Worm (Caenorhabditis elegans): ENCODE measurements around the gene ltah-1.2.

ltah-1.2 gene

ce11 chrIV:3653420-3653823, 40.5 kb upstream of the ltah-1.2 start:
- TF ChIP-seq lag-1 (GFP tag; IDR thresholded peaks at IDR 0.05) (no peak), ztf-18 (tag; optimal IDR thresholded peaks at IDR 0.05) (no peak), F10E7.11 (tag; optimal IDR thresholded peaks at IDR 0.05) (no peak), zim-3 (tag; optimal IDR thresholded peaks at IDR 0.05) (no peak), ztf-26 (tag; optimal IDR thresholded peaks at IDR 0.05) (peak; percentile 28), dpff-1 (tag; optimal IDR thresholded peaks at IDR 0.05) (no peak), ZK185.1 (tag; optimal IDR thresholded peaks at IDR 0.05; ENCODE audit: poor library complexity, severe bottlenecking) (no peak), F57A8.1 (GFP tag; optimal IDR thresholded peaks at IDR 0.05) (no peak), nhr-80 (tag; optimal IDR thresholded peaks at IDR 0.05) (peak; percentile 25), B0035.1 (tag; optimal IDR thresholded peaks at IDR 0.05) (no peak), cebp-2 (GFP tag; IDR thresholded peaks at IDR 0.05) (no peak), B0261.1 (tag; optimal IDR thresholded peaks at IDR 0.05) (no peak), madf-8 (GFP tag; conservative IDR thresholded peaks at IDR 0.05) (no peak), aptf-2 (GFP tag; conservative IDR thresholded peaks at IDR 0.05) (no peak), B0019.2 (GFP tag; conservative IDR thresholded peaks at IDR 0.05) (no peak), ceh-27 (GFP tag; optimal IDR thresholded peaks at IDR 0.05) (no peak), C17E4.6 (GFP tag; IDR thresholded peaks at IDR 0.05) (no peak), ets-4 (GFP tag; optimal IDR thresholded peaks at IDR 0.05) (no peak), F23B12.7 (tag; optimal IDR thresholded peaks at IDR 0.05; ENCODE audit: insufficient read depth) (no peak), ztf-28 (GFP tag; IDR thresholded peaks at IDR 0.05) (no peak), mes-4 (tag; optimal IDR thresholded peaks at IDR 0.05) (no peak), mcd-1 (GFP tag; IDR thresholded peaks at IDR 0.05) (0 out of 2 replicates have a peak, but pooled peaks have one; percentile 10), madf-3 (GFP tag; IDR thresholded peaks at IDR 0.05) (no peak), cebp-1 (GFP tag; IDR thresholded peaks at IDR 0.05) (no peak), cebp-1 (tag; optimal IDR thresholded peaks at IDR 0.05) (peak; percentile 14), atf-7 (tag; optimal IDR thresholded peaks at IDR 0.05) (no peak), akir-1 (GFP tag; optimal IDR thresholded peaks at IDR 0.05) (no peak), T26A5.8 (tag; optimal IDR thresholded peaks at IDR 0.05) (no peak), him-1 (tag; optimal IDR thresholded peaks at IDR 0.05) (no peak), lin-40 (tag; optimal IDR thresholded peaks at IDR 0.05) (peak; percentile 56), sptf-2 (GFP tag; optimal IDR thresholded peaks at IDR 0.05) (no peak), somi-1 (GFP tag; optimal IDR thresholded peaks at IDR 0.05) (no peak), hlh-12 (tag; optimal IDR thresholded peaks at IDR 0.05) (no peak), F39B2.1 (GFP tag; IDR thresholded peaks at IDR 0.05) (no peak), B0336.3 (GFP tag; IDR thresholded peaks at IDR 0.05) (no peak), unc-130 (GFP tag; optimal IDR thresholded peaks at IDR 0.05) (no peak), bed-2 (GFP tag; IDR thresholded peaks at IDR 0.05) (no peak), lir-1 (GFP tag; conservative IDR thresholded peaks at IDR 0.05) (no peak), C06A6.2 (GFP tag; conservative IDR thresholded peaks at IDR 0.05) (no peak), Y79H2A.3 (GFP tag; conservative IDR thresholded peaks at IDR 0.05) (no peak), D2030.7 (GFP tag; IDR thresholded peaks at IDR 0.05) (no peak), dox-1 (GFP tag; IDR thresholded peaks at IDR 0.05) (0 out of 2 replicates have a peak, but pooled peaks have one; percentile 21), hmg-1.2 (GFP tag; IDR thresholded peaks at IDR 0.05) (peak; percentile 98), Y67H2A.10 (GFP tag; conservative IDR thresholded peaks at IDR 0.05) (no peak), lin-35 (GFP tag; optimal IDR thresholded peaks at IDR 0.05) (no peak)

Measured in whole organism, young adult.